Fruit fly (Drosophila melanogaster) whole organism, embryonic: ENCODE measurements around the gene CG33060.

Source experiments
- CG10274 ChIP-seq: fragments of 200-800 bp; sonication (Bioruptor generic); optimal IDR thresholded peaks from 3 replicates; lab custom pipeline; 2017; ENCODE audit warnings: missing biosample characterization, mild to moderate bottlenecking, missing genetic modification characterization
- CG13424 ChIP-seq: fragments of 200-800 bp; sonication (Bioruptor generic); optimal IDR thresholded peaks from 2 replicates; lab custom pipeline; 2019; ENCODE audit warnings: missing biosample characterization, mild to moderate bottlenecking, missing genetic modification characterization, moderate library complexity
- CG16815 ChIP-seq: fragments of 200-800 bp; sonication (Bioruptor generic); optimal IDR thresholded peaks from 3 replicates; lab custom pipeline; 2017; ENCODE audit warnings: missing biosample characterization, mild to moderate bottlenecking, missing genetic modification characterization
- CG9727 ChIP-seq: fragments of 200-800 bp; sonication (Bioruptor generic); optimal IDR thresholded peaks from 3 replicates; lab custom pipeline; 2017; ENCODE audit warnings: missing biosample characterization, mild to moderate bottlenecking, missing genetic modification characterization
- Dip2 ChIP-seq: fragments of 200-800 bp; sonication (Bioruptor generic); IDR thresholded peaks from 2 replicates; pipeline ENCODE4 v1.3.6; 2022; ENCODE audit warnings: missing biosample characterization, missing genetic modification characterization
- MTF-1 ChIP-seq: fragments of 200-800 bp; sonication (Bioruptor generic); optimal IDR thresholded peaks from 2 replicates; lab custom pipeline; 2018; ENCODE audit warnings: missing biosample characterization, mild to moderate bottlenecking, missing genetic modification characterization, borderline replicate concordance
- Xrp1 ChIP-seq: fragments of 200-800 bp; sonication (Bioruptor generic); IDR thresholded peaks from 2 replicates; pipeline ENCODE4 v1.3.6; 2022; ENCODE audit warnings: missing biosample characterization, missing genetic modification characterization
- eve ChIP-seq, 2 experiments: fragments of >200 bp; optimal IDR thresholded peaks; 2 replicates each; lab custom pipeline; 2017; ENCODE audit warnings: missing biosample characterization in 2 of 2, missing genetic modification characterization in 2 of 2

dm6 chr3L:16364182-16364581 is 33.3 kb downstream of the CG33060 start:
- TF ChIP-seq CG13424 (tag; lab: Kevin White, UChicago) (no peak), CG9727 (GFP tag; lab: Kevin White, UChicago) (no peak), Dip2 (GFP tag; lab: Robert Waterston, UW) (no peak), CG16815 (no peak), CG10274 (GFP tag; lab: Kevin White, UChicago) (no peak), MTF-1 (GFP tag; lab: Kevin White, UChicago) (no peak), eve (GFP tag; optimal IDR thresholded peaks at IDR 0.05; lab: Kevin White, UChicago) (no peak), Xrp1 (no peak)
